Worm (Caenorhabditis elegans): ENCODE results near the gene F07A11.4.

The F07A11.4 gene

ce11 chrII:11592023-11592422 lies 8.8 kb upstream of the F07A11.4 start, which contains the start of gene F07A11.1:
Gene F07A11.1 (minus strand): TSS chrII:11592123.
- no peak for TF ChIP-seq unc-62 (GFP tag; optimal IDR thresholded peaks at IDR 0.05)

- TF ChIP-seq unc-62 (GFP tag; optimal IDR thresholded peaks at IDR 0.05), result no peak
Observed at ce11 chrII:11595368-11595996, 5.3 kb upstream of the F07A11.4 start, which contains the start of gene gfat-1. Gene gfat-1 (minus strand): TSS chrII:11595418.

ce11 chrII:11596157-11596740 lies 4.6 kb upstream of the F07A11.4 start:
- TF ChIP-seq unc-62 (GFP tag; optimal IDR thresholded peaks at IDR 0.05), result no peak

ce11 chrII:11599751-11600150 lies 1.1 kb upstream of the F07A11.4 start, which contains the start of gene npp-5:
Gene npp-5 (minus strand): TSS chrII:11599809.
- no peak for TF ChIP-seq unc-62 (GFP tag; optimal IDR thresholded peaks at IDR 0.05)

ce11 chrII:11602387-11602960 lies 1.7 kb downstream of the F07A11.4 start:
- no peak for TF ChIP-seq unc-62 (GFP tag; optimal IDR thresholded peaks at IDR 0.05)

ce11 chrII:11604613-11605012 lies 3.8 kb downstream of the F07A11.4 start:
- no peak for TF ChIP-seq unc-62 (GFP tag; optimal IDR thresholded peaks at IDR 0.05)

- TF ChIP-seq unc-62 (GFP tag; optimal IDR thresholded peaks at IDR 0.05), result no peak
Observed at ce11 chrII:11611462-11611861, 10.7 kb downstream of the F07A11.4 start.

ce11 chrII:11612034-11612723 lies 11.4 kb downstream of the F07A11.4 start, which contains the start of gene F07A11.5:
Gene F07A11.5 (plus strand): TSS chrII:11612300.
- no peak for TF ChIP-seq unc-62 (GFP tag; optimal IDR thresholded peaks at IDR 0.05)

ce11 chrII:11614103-11614857 lies 13.5 kb downstream of the F07A11.4 start:
- TF ChIP-seq unc-62 (GFP tag; optimal IDR thresholded peaks at IDR 0.05), result no peak

- TF ChIP-seq unc-62 (GFP tag; optimal IDR thresholded peaks at IDR 0.05), result no peak
Observed at ce11 chrII:11616333-11616942, 15.6 kb downstream of the F07A11.4 start.

ce11 chrII:11617715-11618114 lies 16.9 kb downstream of the F07A11.4 start:
- TF ChIP-seq unc-62 (GFP tag; optimal IDR thresholded peaks at IDR 0.05), result no peak

ce11 chrII:11619171-11619570 lies 18.4 kb downstream of the F07A11.4 start:
- TF ChIP-seq unc-62 (GFP tag; optimal IDR thresholded peaks at IDR 0.05), result no peak

- TF ChIP-seq unc-62 (GFP tag; optimal IDR thresholded peaks at IDR 0.05), result peak; percentile 2
Observed at ce11 chrII:11619895-11620439, 19.2 kb downstream of the F07A11.4 start.

ce11 chrII:11620630-11621246 lies 19.9 kb downstream of the F07A11.4 start:
- TF ChIP-seq unc-62 (GFP tag; optimal IDR thresholded peaks at IDR 0.05), result no peak

Measured in whole organism, dauer.